Worm (Caenorhabditis elegans) whole organism, L4 larva: ENCODE measurements around the gene C31C9.7.

Experiments used
- D1046.2 ChIP-seq: fragments of 200-800 bp; sonication (Bioruptor generic); IDR thresholded peaks from 2 replicates; pipeline ENCODE4 v1.3.6; 2022; ENCODE audit warnings: missing genetic modification characterization, missing compliant biosample characterization
- R02D3.7 ChIP-seq: fragments of 150-350 bp; sonication (generic microtip); optimal IDR thresholded peaks from 3 replicates; lab custom pipeline; 2014; ENCODE audit warnings: missing biosample characterization, missing genetic modification characterization
- T26A8.4 ChIP-seq: fragments of 200-800 bp; sonication (Bioruptor generic); IDR thresholded peaks from 2 replicates; pipeline ENCODE4 v1.3.6; 2022; ENCODE audit warnings: missing genetic modification characterization, missing compliant biosample characterization
- Y5F2A.4 ChIP-seq: fragments of 200-800 bp; sonication (Bioruptor generic); optimal IDR thresholded peaks from 2 replicates; lab custom pipeline; 2018; ENCODE audit warnings: mild to moderate bottlenecking, missing genetic modification characterization, missing compliant biosample characterization
- Y75B8A.6 ChIP-seq: fragments of 200-800 bp; sonication (Bioruptor generic); IDR thresholded peaks from 2 replicates; pipeline ENCODE4 v1.3.6; 2022; ENCODE audit warnings: missing genetic modification reagents, missing genetic modification characterization, missing compliant biosample characterization
- aha-1 ChIP-seq: fragments of 150-350 bp; peaks from one replicate; lab custom pipeline; 2014; ENCODE audit warnings: missing biosample characterization, missing genetic modification characterization
- aly-2 ChIP-seq: sonication (generic microtip); optimal IDR thresholded peaks from 2 replicates; lab custom pipeline; 2018; ENCODE audit warnings: missing biosample characterization, missing genetic modification characterization
- ama-1 ChIP-seq: fragments of 150-350 bp; optimal IDR thresholded peaks from 2 replicates; lab custom pipeline; 2014; ENCODE audit warnings: inconsistent platforms, mixed read lengths
- attf-4 ChIP-seq: sonication (generic microtip); optimal IDR thresholded peaks from 3 replicates; lab custom pipeline; 2017; ENCODE audit warnings: missing biosample characterization, missing genetic modification characterization
- ceh-62 ChIP-seq: sonication (generic microtip); optimal IDR thresholded peaks from 2 replicates; lab custom pipeline; 2017; ENCODE audit warnings: missing biosample characterization, missing genetic modification characterization
- ces-1 ChIP-seq: fragments of 150-350 bp; sonication (generic microtip); optimal IDR thresholded peaks from 4 replicates; lab custom pipeline; 2014; ENCODE audit warnings: missing biosample characterization, missing genetic modification reagents, missing genetic modification characterization
- cey-2 ChIP-seq: sonication (generic microtip); optimal IDR thresholded peaks from 3 replicates; lab custom pipeline; 2017; ENCODE audit warnings: missing genetic modification characterization, mild to moderate bottlenecking, missing compliant biosample characterization, antibody characterized with exemption, borderline replicate concordance; ENCODE audit not compliant: insufficient read depth
- daf-16 ChIP-seq, 3 experiments: sonication (generic microtip); optimal IDR thresholded peaks; 2 replicates each; lab custom pipeline; 2016 to 2017; ENCODE audit warnings: missing genetic modification characterization in 3 of 3, missing genetic modification reagents in 3 of 3, mild to moderate bottlenecking in 2 of 3, missing compliant biosample characterization in 2 of 3, missing biosample characterization in 1 of 3, moderate library complexity in 1 of 3
- daf-8 ChIP-seq: fragments of 200-800 bp; sonication (Bioruptor generic); IDR thresholded peaks from 2 replicates; pipeline ENCODE4 v1.3.6; 2022; ENCODE audit warnings: missing genetic modification characterization, missing compliant biosample characterization
- dmd-6 ChIP-seq: fragments of 200-800 bp; sonication (Bioruptor generic); IDR thresholded peaks from 2 replicates; pipeline ENCODE4 v1.3.6; 2022; ENCODE audit warnings: missing genetic modification reagents, missing genetic modification characterization, missing compliant biosample characterization
- duxl-1 ChIP-seq: sonication (generic microtip); optimal IDR thresholded peaks from 2 replicates; lab custom pipeline; 2016; ENCODE audit warnings: mild to moderate bottlenecking, missing genetic modification characterization, moderate library complexity, missing compliant biosample characterization; ENCODE audit not compliant: poor library complexity
- dve-1 ChIP-seq: sonication (generic microtip); optimal IDR thresholded peaks from 2 replicates; lab custom pipeline; 2017; ENCODE audit warnings: antibody characterized with exemption, mild to moderate bottlenecking, missing genetic modification characterization, missing compliant biosample characterization; ENCODE audit not compliant: insufficient read depth
- egl-43 ChIP-seq: fragments of 200-800 bp; sonication (Bioruptor generic); IDR thresholded peaks from 2 replicates; pipeline ENCODE4 v1.3.6; 2022; ENCODE audit warnings: missing genetic modification reagents, missing genetic modification characterization, missing compliant biosample characterization
- fos-1 ChIP-seq: fragments of 150-350 bp; optimal IDR thresholded peaks from 2 replicates; lab custom pipeline; 2014; ENCODE audit warnings: missing biosample characterization, missing genetic modification characterization
- gei-8 ChIP-seq: fragments of 200-800 bp; sonication (Bioruptor generic); optimal IDR thresholded peaks from 2 replicates; lab custom pipeline; 2018; ENCODE audit warnings: mild to moderate bottlenecking, missing genetic modification characterization, missing compliant biosample characterization
- hif-1 ChIP-seq, 2 experiments: sonication (generic microtip); optimal IDR thresholded peaks; 2 replicates each; lab custom pipeline; 2016 to 2017; ENCODE audit warnings: missing compliant biosample characterization in 2 of 2, missing genetic modification characterization in 2 of 2, missing genetic modification reagents in 2 of 2, missing genotype in 2 of 2, mild to moderate bottlenecking in 1 of 2
- hlh-11 ChIP-seq: fragments of 200-800 bp; sonication (Bioruptor generic); optimal IDR thresholded peaks from 2 replicates; lab custom pipeline; 2018; ENCODE audit warnings: mild to moderate bottlenecking, missing genetic modification characterization, missing compliant biosample characterization
- hlh-30 ChIP-seq: sonication (generic microtip); optimal IDR thresholded peaks from 2 replicates; lab custom pipeline; 2017; ENCODE audit warnings: antibody characterized with exemption, mild to moderate bottlenecking, missing genetic modification characterization, missing compliant biosample characterization; ENCODE audit not compliant: insufficient read depth
- lir-3 ChIP-seq: sonication (generic microtip); optimal IDR thresholded peaks from 2 replicates; lab custom pipeline; 2016; ENCODE audit warnings: mild to moderate bottlenecking, missing genetic modification characterization, missing compliant biosample characterization
- lsy-2 ChIP-seq, 2 experiments: fragments of 150-350 bp in 1 of 2; sonication (generic microtip) in 1 of 2; optimal IDR thresholded peaks; 2 replicates each; lab custom pipeline; 2014 to 2017; ENCODE audit warnings: missing biosample characterization in 2 of 2, missing genetic modification characterization in 2 of 2
- madf-9 ChIP-seq: fragments of 200-800 bp; sonication (Bioruptor generic); conservative IDR thresholded peaks from 2 replicates; pipeline ENCODE4 v1.3.6; 2022; ENCODE audit warnings: missing genetic modification reagents, missing genetic modification characterization, missing compliant biosample characterization
- mdt-29 ChIP-seq: fragments of 200-800 bp; sonication (Bioruptor generic); IDR thresholded peaks from 2 replicates; pipeline ENCODE4 v1.3.6; 2022; ENCODE audit warnings: missing genetic modification reagents, missing genetic modification characterization, missing compliant biosample characterization
- mep-1 ChIP-seq: fragments of 150-350 bp; sonication (generic microtip); optimal IDR thresholded peaks from 3 replicates; lab custom pipeline; 2014; ENCODE audit warnings: missing biosample characterization, missing genetic modification characterization
- nhr-111 ChIP-seq: fragments of 200-800 bp; sonication (Bioruptor generic); optimal IDR thresholded peaks from 2 replicates; lab custom pipeline; 2018; ENCODE audit warnings: mild to moderate bottlenecking, missing genetic modification characterization, missing compliant biosample characterization
- nhr-237 ChIP-seq: sonication (generic microtip); optimal IDR thresholded peaks from 2 replicates; lab custom pipeline; 2017; ENCODE audit warnings: missing biosample characterization, missing genetic modification characterization
- nhr-28 ChIP-seq: fragments of 150-350 bp; optimal IDR thresholded peaks from 2 replicates; lab custom pipeline; 2014; ENCODE audit warnings: missing biosample characterization, missing genetic modification characterization
- nhr-41 ChIP-seq: fragments of 200-800 bp; sonication (Bioruptor generic); IDR thresholded peaks from 2 replicates; pipeline ENCODE4 v1.3.6; 2022; ENCODE audit warnings: missing genetic modification reagents, missing genetic modification characterization, missing compliant biosample characterization
- nhr-48 ChIP-seq: sonication (generic microtip); optimal IDR thresholded peaks from 2 replicates; lab custom pipeline; 2016; ENCODE audit warnings: mild to moderate bottlenecking, missing genetic modification characterization, missing compliant biosample characterization
- nhr-77 ChIP-seq: fragments of 150-350 bp; optimal IDR thresholded peaks from 2 replicates; lab custom pipeline; 2014; ENCODE audit warnings: missing biosample characterization, missing genetic modification characterization
- pha-4 ChIP-seq, 2 experiments: fragments of 150-350 bp in 1 of 2; fragments of 200-800 bp in 1 of 2; sonication (Bioruptor generic) in 1 of 2; IDR thresholded peaks in 1 of 2; optimal IDR thresholded peaks in 1 of 2; 2 replicates each; pipeline versions ENCODE4 v1.3.6 to Lab custom; 2014 to 2022; ENCODE audit warnings: missing genetic modification characterization in 2 of 2, missing genetic modification reagents in 2 of 2, missing biosample characterization in 1 of 2, missing compliant biosample characterization in 1 of 2
- pqm-1 ChIP-seq: sonication (generic microtip); optimal IDR thresholded peaks from 2 replicates; lab custom pipeline; 2017; ENCODE audit warnings: missing biosample characterization, missing genetic modification characterization
- sdz-12 ChIP-seq: fragments of 200-800 bp; sonication (Bioruptor generic); optimal IDR thresholded peaks from 2 replicates; lab custom pipeline; 2018; ENCODE audit warnings: mild to moderate bottlenecking, missing genetic modification characterization, missing compliant biosample characterization
- set-16 ChIP-seq: fragments of 200-800 bp; sonication (Bioruptor generic); IDR thresholded peaks from 2 replicates; pipeline ENCODE4 v1.3.6; 2022; ENCODE audit warnings: missing genetic modification reagents, missing genetic modification characterization, missing compliant biosample characterization
- skn-1 ChIP-seq: fragments of 150-350 bp; optimal IDR thresholded peaks from 2 replicates; lab custom pipeline; 2014; ENCODE audit warnings: missing biosample characterization, missing genetic modification characterization
- spr-1 ChIP-seq: sonication (generic microtip); optimal IDR thresholded peaks from 2 replicates; lab custom pipeline; 2016; ENCODE audit warnings: mild to moderate bottlenecking, missing genetic modification characterization, missing compliant biosample characterization
- spr-3 ChIP-seq: fragments of 200-800 bp; sonication (Bioruptor generic); optimal IDR thresholded peaks from 2 replicates; lab custom pipeline; 2018; ENCODE audit warnings: mild to moderate bottlenecking, missing genetic modification characterization, missing compliant biosample characterization
- tag-97 ChIP-seq: fragments of 200-800 bp; sonication (Bioruptor generic); IDR thresholded peaks from 2 replicates; pipeline ENCODE4 v1.3.6; 2022; ENCODE audit warnings: missing genetic modification characterization, missing compliant biosample characterization
- unc-62 ChIP-seq, 3 experiments: fragments of 150-350 bp in 1 of 3; sonication (generic microtip); optimal IDR thresholded peaks in 2 of 3; peaks in 1 of 3; 1 replicate in 1 of 3; 2 replicates in 2 of 3; lab custom pipeline; 2014 to 2017; ENCODE audit warnings: missing biosample characterization in 3 of 3, missing genetic modification characterization in 3 of 3, missing genetic modification reagents in 3 of 3, missing genotype in 1 of 3
- zfp-2 ChIP-seq: sonication (generic microtip); optimal IDR thresholded peaks from 2 replicates; lab custom pipeline; 2016; ENCODE audit warnings: mild to moderate bottlenecking, missing genetic modification characterization, missing compliant biosample characterization
- zfp-3 ChIP-seq: fragments of 200-800 bp; sonication (Bioruptor generic); conservative IDR thresholded peaks from 2 replicates; pipeline ENCODE4 v1.3.6; 2022; ENCODE audit warnings: missing genetic modification reagents, missing genetic modification characterization, missing compliant biosample characterization

The C31C9.7 gene

ce11 chrII:13664993-13665680 is 3.8 kb upstream of the C31C9.7 start (continued):
- TF ChIP-seq sdz-12 (GFP tag; lab: Kevin White, UChicago) (no peak), dve-1 (peak; percentile 93), hif-1 (tag; optimal IDR thresholded peaks at IDR 0.05; lab: Kevin White, UChicago) (no peak), aha-1 (peak; percentile 69), madf-9 (GFP tag; lab: Robert Waterston, UW) (no peak), ama-1 (lab: Kevin White, UChicago) (no peak), mdt-29 (GFP tag; lab: Robert Waterston, UW) (no peak), fos-1 (tag; lab: Kevin White, UChicago) (no peak), T26A8.4 (GFP tag; lab: Robert Waterston, UW) (no peak), egl-43 (GFP tag; lab: Robert Waterston, UW) (no peak), attf-4 (tag; lab: Kevin White, UChicago) (no peak), daf-8 (no peak), Y75B8A.6 (GFP tag; lab: Robert Waterston, UW) (no peak)

- TF ChIP-seq nhr-77 (tag; lab: Kevin White, UChicago): peak; percentile 73
- no peak for TF ChIP-seq zfp-3
- TF ChIP-seq ces-1: no peak
- TF ChIP-seq hlh-11 (tag; lab: Kevin White, UChicago): peak; percentile 69
- TF ChIP-seq Y75B8A.6 (GFP tag; lab: Robert Waterston, UW): no peak
- TF ChIP-seq zfp-2: no peak
- no peak for TF ChIP-seq madf-9 (GFP tag; lab: Robert Waterston, UW)
- TF ChIP-seq aly-2 (tag; lab: Kevin White, UChicago): no peak
- peak; percentile 23 for TF ChIP-seq nhr-48 (tag; lab: Kevin White, UChicago)
- TF ChIP-seq spr-1 (tag; lab: Kevin White, UChicago): no peak
- no peak for TF ChIP-seq mdt-29 (GFP tag; lab: Robert Waterston, UW)
- no peak for TF ChIP-seq lir-3 (tag; lab: Kevin White, UChicago)
- TF ChIP-seq hlh-30: peak; percentile 13
- TF ChIP-seq daf-8: no peak
- no peak for TF ChIP-seq duxl-1 (tag; lab: Kevin White, UChicago)
- TF ChIP-seq daf-16 (GFP tag; optimal IDR thresholded peaks at IDR 0.05; lab: Kevin White, UChicago): no peak
- TF ChIP-seq daf-16 (tag; optimal IDR thresholded peaks at IDR 0.05; lab: Kevin White, UChicago): peak; percentile 51
- no peak for TF ChIP-seq R02D3.7
- TF ChIP-seq pqm-1 (tag; lab: Kevin White, UChicago): peak; percentile 84
- TF ChIP-seq nhr-28: peak; percentile 75
- no peak for TF ChIP-seq nhr-111
- no peak for TF ChIP-seq skn-1 (tag; lab: Kevin White, UChicago)
- peak; percentile 58; the same call in 1 of the 2 replicates for TF ChIP-seq set-16 (GFP tag; lab: Robert Waterston, UW)
- TF ChIP-seq dve-1: peak; percentile 20
- TF ChIP-seq lsy-2 (tag; optimal IDR thresholded peaks at IDR 0.05; lab: Kevin White, UChicago): no peak
- no peak for TF ChIP-seq ceh-62 (tag; lab: Kevin White, UChicago)
- no peak for TF ChIP-seq pha-4 (GFP tag; IDR thresholded peaks at IDR 0.05; lab: Robert Waterston, UW)
- TF ChIP-seq pha-4 (tag; optimal IDR thresholded peaks at IDR 0.05; lab: Kevin White, UChicago): no peak
- peak; percentile 71 for TF ChIP-seq dmd-6 (GFP tag; lab: Robert Waterston, UW)
Observed at ce11 chrII:13670707-13671295, 1.9 kb downstream of the C31C9.7 start.

DNA sequence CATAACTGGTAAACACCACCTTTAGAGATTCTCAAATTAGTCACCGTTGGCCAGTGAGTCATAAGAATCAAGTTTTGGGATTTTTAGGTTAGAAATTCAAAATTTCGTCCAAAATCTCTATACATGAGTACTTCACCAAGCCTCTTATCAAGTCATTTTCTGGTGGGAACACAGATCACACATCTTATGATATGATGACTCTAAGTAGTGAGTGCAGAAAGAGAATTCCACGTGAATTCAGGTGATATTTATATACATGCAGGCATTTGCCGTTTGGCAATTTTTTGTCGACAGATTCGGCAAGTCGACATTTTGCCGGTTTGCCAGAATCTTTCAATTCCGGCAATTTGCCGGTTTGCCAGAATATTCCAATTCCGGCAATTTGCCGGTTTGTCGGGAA is 3.2 kb downstream of the C31C9.7 start:
- TF ChIP-seq nhr-237 (no peak), nhr-28 (no peak), set-16 (GFP tag; lab: Robert Waterston, UW) (no peak), mep-1 (peak; percentile 10), spr-3 (GFP tag; lab: Kevin White, UChicago) (no peak), tag-97 (GFP tag; lab: Robert Waterston, UW) (no peak), cey-2 (tag; lab: Kevin White, UChicago) (no peak), nhr-41 (GFP tag; lab: Robert Waterston, UW) (no peak), D1046.2 (no peak), Y5F2A.4 (no peak), dve-1 (peak; percentile 49), pha-4 (GFP tag; IDR thresholded peaks at IDR 0.05; lab: Robert Waterston, UW) (no peak), pha-4 (tag; optimal IDR thresholded peaks at IDR 0.05; lab: Kevin White, UChicago) (no peak), unc-62 (GFP tag; optimal IDR thresholded peaks at IDR 0.05 in 1 of 2; lab: Kevin White, UChicago) (no peak), unc-62 (tag; optimal IDR thresholded peaks at IDR 0.05; lab: Kevin White, UChicago) (no peak), daf-16 (GFP tag; optimal IDR thresholded peaks at IDR 0.05; lab: Kevin White, UChicago) (no peak), daf-16 (tag; optimal IDR thresholded peaks at IDR 0.05; lab: Kevin White, UChicago) (no peak), gei-8 (GFP tag; lab: Kevin White, UChicago) (no peak)
